Fruit fly (Drosophila melanogaster) whole organism, wandering third instar larva: ENCODE results near the gene Galphai.

Experiments
- Abd-B ChIP-seq: fragments of >200 bp; optimal IDR thresholded peaks from 2 replicates; lab custom pipeline; 2017; ENCODE audit warnings: missing biosample characterization, missing genetic modification characterization
- CG32264 ChIP-seq: fragments of 200-800 bp; sonication (Bioruptor generic); optimal IDR thresholded peaks from 2 replicates; lab custom pipeline; 2016; ENCODE audit warnings: missing biosample characterization, missing genetic modification characterization
- CG9705 ChIP-seq: fragments of 200-800 bp; sonication (Bioruptor generic); optimal IDR thresholded peaks from 2 replicates; lab custom pipeline; 2018; ENCODE audit warnings: missing biosample characterization, mild to moderate bottlenecking, missing genetic modification characterization
- CrebA ChIP-seq: fragments of 200-800 bp; sonication (Bioruptor generic); optimal IDR thresholded peaks from 2 replicates; lab custom pipeline; 2016; ENCODE audit warnings: missing biosample characterization, mild to moderate bottlenecking, missing genetic modification characterization, borderline replicate concordance
- Dfd ChIP-seq: fragments of >200 bp; optimal IDR thresholded peaks from 2 replicates; lab custom pipeline; 2017; ENCODE audit warnings: missing biosample characterization, missing genetic modification characterization
- Dif ChIP-seq: fragments of 200-275, 200-300 bp; sonication (Bioruptor generic); optimal IDR thresholded peaks from 2 replicates; lab custom pipeline; 2018; ENCODE audit warnings: missing biosample characterization, missing genetic modification characterization; ENCODE audit not compliant: partially characterized antibody
- GATAd ChIP-seq: sonication (Bioruptor generic); optimal IDR thresholded peaks from 2 replicates; lab custom pipeline; 2016; ENCODE audit warnings: missing biosample characterization, missing genetic modification characterization
- HLH106 ChIP-seq: fragments of 200-800 bp; optimal IDR thresholded peaks from 3 replicates; lab custom pipeline; 2019; ENCODE audit warnings: missing biosample characterization, mild to moderate bottlenecking, missing genetic modification characterization, moderate library complexity
- Hnf4 ChIP-seq: fragments of 200-800 bp; sonication (Bioruptor generic); optimal IDR thresholded peaks from 2 replicates; lab custom pipeline; 2016; ENCODE audit warnings: missing biosample characterization, mild to moderate bottlenecking, missing genetic modification characterization
- Hr78 ChIP-seq: fragments of >200 bp; optimal IDR thresholded peaks from 2 replicates; lab custom pipeline; 2017; ENCODE audit warnings: missing biosample characterization, missing genetic modification characterization
- Hr83 ChIP-seq: fragments of 200-300 bp; sonication (Bioruptor generic); optimal IDR thresholded peaks from 2 replicates; lab custom pipeline; 2016; ENCODE audit warnings: missing biosample characterization, mild to moderate bottlenecking, missing genetic modification characterization, moderate library complexity; ENCODE audit not compliant: poor library complexity, severe bottlenecking
- Jra ChIP-seq: sonication (Bioruptor generic); optimal IDR thresholded peaks from 2 replicates; lab custom pipeline; 2016; ENCODE audit warnings: missing biosample characterization, missing genetic modification characterization
- Mio ChIP-seq: sonication (Bioruptor generic); optimal IDR thresholded peaks from 2 replicates; lab custom pipeline; 2016; ENCODE audit warnings: missing biosample characterization, missing genetic modification characterization
- Myc ChIP-seq: fragments of >200 bp; optimal IDR thresholded peaks from 2 replicates; lab custom pipeline; 2017
- N ChIP-seq: fragments of >200 bp; optimal IDR thresholded peaks from 2 replicates; lab custom pipeline; 2018; ENCODE audit warnings: missing biosample characterization, missing external identifiers, missing genetic modification characterization
- OdsH ChIP-seq: fragments of 200-800 bp; sonication (Bioruptor generic); optimal IDR thresholded peaks from 2 replicates; lab custom pipeline; 2016; ENCODE audit warnings: missing biosample characterization, mild to moderate bottlenecking, missing genetic modification characterization
- Rel ChIP-seq, 2 experiments: fragments of 200-800 bp; sonication (Bioruptor generic) in 1 of 2; optimal IDR thresholded peaks; 2 replicates in 1 of 2; 3 replicates in 1 of 2; lab custom pipeline; 2016 to 2019; ENCODE audit warnings: mild to moderate bottlenecking in 2 of 2, missing biosample characterization in 2 of 2, missing genetic modification characterization in 2 of 2, moderate library complexity in 1 of 2
- Sp1 ChIP-seq: fragments of 200-800 bp; sonication (Bioruptor generic); optimal IDR thresholded peaks from 3 replicates; lab custom pipeline; 2019; ENCODE audit warnings: missing biosample characterization, mild to moderate bottlenecking, missing genetic modification characterization, moderate library complexity
- br ChIP-seq: fragments of 200-800 bp; sonication (Bioruptor generic); optimal IDR thresholded peaks from 2 replicates; lab custom pipeline; 2016; ENCODE audit warnings: missing biosample characterization, missing genetic modification characterization
- brk ChIP-seq: fragments of 200-800 bp; sonication (Bioruptor generic); optimal IDR thresholded peaks from 2 replicates; lab custom pipeline; 2016; ENCODE audit warnings: missing biosample characterization, mild to moderate bottlenecking, missing genetic modification characterization
- dl ChIP-seq, 2 experiments: fragments of 175-275, 200-275 bp in 1 of 2; fragments of 200-275 bp in 1 of 2; sonication (Bioruptor generic); optimal IDR thresholded peaks; lab custom pipeline; 2018; ENCODE audit warnings: mild to moderate bottlenecking in 2 of 2, missing biosample characterization in 2 of 2, missing genetic modification characterization in 2 of 2, moderate library complexity in 2 of 2; ENCODE audit not compliant: partially characterized antibody in 2 of 2, insufficient read depth in 1 of 2
- dmrt93B ChIP-seq: fragments of 200-800 bp; sonication (Bioruptor generic); optimal IDR thresholded peaks from 2 replicates; lab custom pipeline; 2018; ENCODE audit warnings: missing biosample characterization, mild to moderate bottlenecking, missing genetic modification characterization
- dsf ChIP-seq: sonication (Bioruptor generic); optimal IDR thresholded peaks from 2 replicates; lab custom pipeline; 2016; ENCODE audit warnings: missing biosample characterization, missing genetic modification characterization, borderline replicate concordance
- ey ChIP-seq: fragments of 200-800 bp; sonication (Bioruptor generic); optimal IDR thresholded peaks from 2 replicates; lab custom pipeline; 2016; ENCODE audit warnings: missing biosample characterization, missing genetic modification characterization
- foxo ChIP-seq, 2 experiments: fragments of 200-800 bp; sonication (Bioruptor generic); optimal IDR thresholded peaks; 2 replicates in 1 of 2; 3 replicates in 1 of 2; lab custom pipeline; 2016 to 2017; ENCODE audit warnings: missing biosample characterization in 2 of 2, missing genetic modification characterization in 2 of 2
- fru ChIP-seq: fragments of 200-800 bp; sonication (Bioruptor generic); optimal IDR thresholded peaks from 3 replicates; lab custom pipeline; 2016; ENCODE audit warnings: missing biosample characterization, mild to moderate bottlenecking, missing genetic modification characterization
- h ChIP-seq: fragments of 200-800 bp; sonication (Bioruptor generic); optimal IDR thresholded peaks from 3 replicates; lab custom pipeline; 2016; ENCODE audit warnings: missing biosample characterization, mild to moderate bottlenecking, missing genetic modification characterization
- jim ChIP-seq: fragments of 175-275, 200-325 bp; sonication (Bioruptor generic); optimal IDR thresholded peaks from 2 replicates; lab custom pipeline; 2016; ENCODE audit warnings: missing biosample characterization, mild to moderate bottlenecking, missing genetic modification characterization
- lola ChIP-seq: fragments of >200 bp; optimal IDR thresholded peaks from 2 replicates; lab custom pipeline; 2017; ENCODE audit warnings: missing biosample characterization, missing genetic modification characterization
- psq ChIP-seq: fragments of 200-800 bp; sonication (Bioruptor generic); optimal IDR thresholded peaks from 3 replicates; lab custom pipeline; 2017; ENCODE audit warnings: missing biosample characterization, mild to moderate bottlenecking, missing genetic modification characterization, moderate library complexity
- rgr ChIP-seq: fragments of 200-800 bp; sonication (Bioruptor generic); optimal IDR thresholded peaks from 3 replicates; lab custom pipeline; 2016; ENCODE audit warnings: missing biosample characterization, mild to moderate bottlenecking, missing genetic modification characterization
- sage ChIP-seq: fragments of 200-800 bp; sonication (Bioruptor generic); optimal IDR thresholded peaks from 2 replicates; lab custom pipeline; 2016; ENCODE audit warnings: missing biosample characterization, mild to moderate bottlenecking, missing genetic modification characterization
- sv ChIP-seq: fragments of 200-800 bp; sonication (Bioruptor generic); optimal IDR thresholded peaks from 3 replicates; lab custom pipeline; 2016; ENCODE audit warnings: missing biosample characterization, missing genetic modification characterization
- tai ChIP-seq: sonication (Bioruptor generic); optimal IDR thresholded peaks from 2 replicates; lab custom pipeline; 2016; ENCODE audit warnings: missing biosample characterization, missing genetic modification characterization
- usp ChIP-seq: fragments of >200 bp; optimal IDR thresholded peaks from 2 replicates; lab custom pipeline; 2017; ENCODE audit warnings: missing biosample characterization, missing genetic modification characterization
- woc ChIP-seq: sonication (Bioruptor generic); optimal IDR thresholded peaks from 2 replicates; lab custom pipeline; 2016; ENCODE audit warnings: missing biosample characterization, mild to moderate bottlenecking, missing genetic modification characterization

Galphai gene

dm6 chr3L:6967797-6968196, 12.0 kb downstream of the Galphai start, which contains the start of gene CG10064:
Gene CG10064, minus strand, starts transcription at chr3L:6967897.
- no peak for TF ChIP-seq h (GFP tag; lab: Kevin White, UChicago)
- no peak for TF ChIP-seq Sp1 (GFP tag; lab: Kevin White, UChicago)
- no peak for TF ChIP-seq dmrt93B (GFP tag; lab: Kevin White, UChicago)
- TF ChIP-seq N (GFP tag; lab: Kevin White, UChicago), result no peak
- no peak for TF ChIP-seq sage

- TF ChIP-seq GATAd (GFP tag; lab: Kevin White, UChicago) (no peak), Hr83 (GFP tag; lab: Kevin White, UChicago) (peak; percentile 29), Jra (GFP tag; lab: Kevin White, UChicago) (peak; percentile 54), psq (peak; percentile 100), fru (GFP tag; lab: Kevin White, UChicago) (peak; percentile 99), h (GFP tag; lab: Kevin White, UChicago) (peak; percentile 76), dsf (no peak), Hr78 (GFP tag; lab: Kevin White, UChicago) (no peak), foxo (GFP tag; optimal IDR thresholded peaks at IDR 0.05; lab: Kevin White, UChicago) (peak in 1 of 2 experiments; percentile 23), Abd-B (GFP tag; lab: Kevin White, UChicago) (no peak), tai (GFP tag; lab: Kevin White, UChicago) (no peak), rgr (peak; percentile 40), br (GFP tag; lab: Kevin White, UChicago) (peak; percentile 59), OdsH (GFP tag; lab: Kevin White, UChicago) (peak; percentile 22), woc (GFP tag; lab: Kevin White, UChicago) (peak; percentile 69), jim (GFP tag; lab: Kevin White, UChicago) (peak; percentile 75), dl (GFP tag; optimal IDR thresholded peaks at IDR 0.05; lab: Kevin White, UChicago; ENCODE audit: insufficient read depth in 1 of 2, partially characterized antibody in 2 of 2) (no peak), Dif (GFP tag; lab: Kevin White, UChicago) (peak; percentile 26), Sp1 (GFP tag; lab: Kevin White, UChicago) (peak; percentile 63), CG9705 (GFP tag; lab: Kevin White, UChicago) (peak; percentile 4)
These were observed 15.2 kb downstream of the Galphai start, which contains the start of gene sgl for dm6 chr3L:6964488-6965152. Gene sgl, minus strand, starts transcription at chr3L:6964758.

- TF ChIP-seq sv (peak; percentile 74), dmrt93B (GFP tag; lab: Kevin White, UChicago) (no peak), OdsH (GFP tag; lab: Kevin White, UChicago) (peak; percentile 67), ey (GFP tag; lab: Kevin White, UChicago) (peak; percentile 72), h (GFP tag; lab: Kevin White, UChicago) (no peak), jim (GFP tag; lab: Kevin White, UChicago) (no peak), Jra (GFP tag; lab: Kevin White, UChicago) (no peak), foxo (GFP tag; optimal IDR thresholded peaks at IDR 0.05; lab: Kevin White, UChicago) (peak in 1 of 2 experiments; percentile 24), rgr (peak; percentile 60), GATAd (GFP tag; lab: Kevin White, UChicago) (no peak), psq (no peak), Abd-B (GFP tag; lab: Kevin White, UChicago) (no peak), br (GFP tag; lab: Kevin White, UChicago) (peak; percentile 22), CrebA (GFP tag; lab: Kevin White, UChicago) (no peak), lola (GFP tag; lab: Kevin White, UChicago) (no peak), fru (GFP tag; lab: Kevin White, UChicago) (peak; percentile 39), Myc (lab: Kevin White, UChicago) (no peak), Rel (GFP tag; optimal IDR thresholded peaks at IDR 0.05; lab: Kevin White, UChicago) (no peak), Rel (tag; optimal IDR thresholded peaks at IDR 0.05; lab: Kevin White, UChicago) (peak; percentile 78), Mio (no peak), woc (GFP tag; lab: Kevin White, UChicago) (peak; percentile 59), Dfd (GFP tag; lab: Kevin White, UChicago) (no peak), CG32264 (no peak), HLH106 (tag; lab: Kevin White, UChicago) (no peak), N (GFP tag; lab: Kevin White, UChicago) (peak; percentile 16), sage (no peak), Hr78 (GFP tag; lab: Kevin White, UChicago) (no peak), Hr83 (GFP tag; lab: Kevin White, UChicago) (no peak), tai (GFP tag; lab: Kevin White, UChicago) (no peak), brk (no peak), Hnf4 (GFP tag; lab: Kevin White, UChicago) (peak; percentile 58), dl (GFP tag; optimal IDR thresholded peaks at IDR 0.05; lab: Kevin White, UChicago; ENCODE audit: insufficient read depth in 1 of 2, partially characterized antibody in 2 of 2) (no peak), dsf (no peak), usp (GFP tag; lab: Kevin White, UChicago) (no peak), CG9705 (GFP tag; lab: Kevin White, UChicago) (no peak), Sp1 (GFP tag; lab: Kevin White, UChicago) (no peak)
These were observed 15.9 kb downstream of the Galphai start for dm6 chr3L:6963792-6964487.
